Fruit fly (Drosophila melanogaster) whole organism, prepupa: ENCODE data around the gene nonA-l.

Experiments
- Blimp-1 ChIP-seq: fragments of 200-800 bp; sonication (Bioruptor generic); optimal IDR thresholded peaks from 3 replicates; lab custom pipeline; 2017; ENCODE audit warnings: missing biosample characterization, missing genetic modification characterization, mild to moderate bottlenecking, moderate library complexity, missing genetic modification reagents
- CG10631 ChIP-seq: fragments of 200-800 bp; sonication (Bioruptor generic); optimal IDR thresholded peaks from 2 replicates; lab custom pipeline; 2016; ENCODE audit warnings: missing biosample characterization, missing genetic modification characterization
- CG10669 ChIP-seq: fragments of 200-800 bp; sonication (Bioruptor generic); optimal IDR thresholded peaks from 3 replicates; lab custom pipeline; 2018; ENCODE audit warnings: missing biosample characterization, mild to moderate bottlenecking, missing genetic modification characterization, moderate library complexity
- CG11294 ChIP-seq: fragments of 200-800 bp; sonication (Bioruptor generic); IDR thresholded peaks from 2 replicates; pipeline ENCODE4 v1.3.6; 2022; ENCODE audit warnings: missing biosample characterization, missing genetic modification characterization
- CG11902 ChIP-seq: fragments of 200-800 bp; sonication (Bioruptor generic); optimal IDR thresholded peaks from 3 replicates; lab custom pipeline; 2016; ENCODE audit warnings: missing biosample characterization, missing genetic modification characterization
- CG15336 ChIP-seq: fragments of 200-800 bp; sonication (Bioruptor generic); IDR thresholded peaks from 2 replicates; pipeline ENCODE4 v1.3.6; 2022; ENCODE audit warnings: missing biosample characterization, missing genetic modification characterization
- CG16779 ChIP-seq: fragments of 200-800 bp; sonication (Bioruptor generic); optimal IDR thresholded peaks from 3 replicates; lab custom pipeline; 2017; ENCODE audit warnings: missing biosample characterization, mild to moderate bottlenecking, missing genetic modification characterization
- CG32006 ChIP-seq: fragments of 200-800 bp; sonication (Bioruptor generic); optimal IDR thresholded peaks from 3 replicates; lab custom pipeline; 2017; ENCODE audit warnings: missing biosample characterization, mild to moderate bottlenecking, missing genetic modification characterization
- CG6792 ChIP-seq: fragments of 200-800 bp; sonication (Bioruptor generic); optimal IDR thresholded peaks from 3 replicates; lab custom pipeline; 2016; ENCODE audit warnings: missing biosample characterization, missing genetic modification characterization
- CG6808 ChIP-seq: fragments of 200-800 bp; sonication (Bioruptor generic); optimal IDR thresholded peaks from 3 replicates; lab custom pipeline; 2017; ENCODE audit warnings: missing biosample characterization, missing genetic modification characterization, mild to moderate bottlenecking, moderate library complexity, missing genetic modification reagents
- CG8119 ChIP-seq: fragments of 200-800 bp; sonication (Bioruptor generic); IDR thresholded peaks from 3 replicates; pipeline ENCODE4 v1.3.6; 2022; ENCODE audit warnings: missing biosample characterization, missing genetic modification characterization
- CG8319 ChIP-seq: fragments of 200-800 bp; sonication (Bioruptor generic); optimal IDR thresholded peaks from 3 replicates; lab custom pipeline; 2016; ENCODE audit warnings: missing biosample characterization, missing genetic modification characterization
- Eip75B ChIP-seq: fragments of 200-800 bp; sonication (Bioruptor generic); optimal IDR thresholded peaks from 3 replicates; lab custom pipeline; 2016; ENCODE audit warnings: missing biosample characterization, missing genetic modification characterization
- Eip78C ChIP-seq: fragments of 200-800 bp; sonication (Bioruptor generic); peaks from one replicate; lab custom pipeline; 2016; ENCODE audit warnings: missing biosample characterization, missing genetic modification characterization
- Eip93F ChIP-seq: fragments of 200-800 bp; sonication (Bioruptor generic); optimal IDR thresholded peaks from 2 replicates; lab custom pipeline; 2016; ENCODE audit warnings: missing biosample characterization, mild to moderate bottlenecking, missing genetic modification characterization
- Ets21C ChIP-seq: fragments of 200-800 bp; sonication (Bioruptor generic); optimal IDR thresholded peaks from 3 replicates; lab custom pipeline; 2016; ENCODE audit warnings: missing biosample characterization, missing genetic modification characterization
- Hr38 ChIP-seq: sonication (Bioruptor generic); optimal IDR thresholded peaks from 2 replicates; lab custom pipeline; 2016; ENCODE audit warnings: missing biosample characterization, missing genetic modification characterization
- Hr39 ChIP-seq: fragments of 200-800 bp; sonication (Bioruptor generic); optimal IDR thresholded peaks from 2 replicates; lab custom pipeline; 2016; ENCODE audit warnings: missing biosample characterization, missing genetic modification characterization
- Lpt ChIP-seq: fragments of 200-800 bp; sonication (Bioruptor generic); optimal IDR thresholded peaks from 3 replicates; lab custom pipeline; 2016; ENCODE audit warnings: missing biosample characterization, missing genetic modification characterization
- Sox14 ChIP-seq: fragments of 200-800 bp; sonication (Bioruptor generic); optimal IDR thresholded peaks from 3 replicates; lab custom pipeline; 2016; ENCODE audit warnings: missing biosample characterization, missing genetic modification characterization
- achi ChIP-seq: fragments of 200-800 bp; sonication (Bioruptor generic); optimal IDR thresholded peaks from 3 replicates; lab custom pipeline; 2016; ENCODE audit warnings: missing biosample characterization, missing genetic modification characterization
- acj6 ChIP-seq: fragments of 200-800 bp; sonication (Bioruptor generic); optimal IDR thresholded peaks from 3 replicates; lab custom pipeline; 2016; ENCODE audit warnings: missing biosample characterization, missing genetic modification characterization
- dac ChIP-seq: fragments of 200-800 bp; sonication (Bioruptor generic); optimal IDR thresholded peaks from 2 replicates; lab custom pipeline; 2017; ENCODE audit warnings: missing biosample characterization, mild to moderate bottlenecking, missing genetic modification characterization
- dsx ChIP-seq: fragments of 200-800 bp; optimal IDR thresholded peaks from 3 replicates; lab custom pipeline; 2019; ENCODE audit warnings: missing biosample characterization, mild to moderate bottlenecking, missing genetic modification characterization, moderate library complexity; ENCODE audit not compliant: poor library complexity, severe bottlenecking
- eg ChIP-seq: fragments of 200-800 bp; sonication (Bioruptor generic); IDR thresholded peaks from 3 replicates; pipeline ENCODE4 v1.3.6; 2022; ENCODE audit warnings: missing biosample characterization, missing genetic modification characterization
- fd59A ChIP-seq: fragments of 200-800 bp; sonication (Bioruptor generic); optimal IDR thresholded peaks from 2 replicates; lab custom pipeline; 2017; ENCODE audit warnings: missing biosample characterization, mild to moderate bottlenecking, missing genetic modification characterization, missing genetic modification reagents
- fd85E ChIP-seq: fragments of 200-800 bp; sonication (Bioruptor generic); optimal IDR thresholded peaks from 3 replicates; lab custom pipeline; 2016; ENCODE audit warnings: missing biosample characterization, missing genetic modification characterization
- pdm3 ChIP-seq: fragments of 200-800 bp; sonication (Bioruptor generic); optimal IDR thresholded peaks from 3 replicates; lab custom pipeline; 2016; ENCODE audit warnings: missing biosample characterization, missing genetic modification characterization
- spab ChIP-seq: fragments of 200-800 bp; sonication (Bioruptor generic); optimal IDR thresholded peaks from 2 replicates; lab custom pipeline; 2017; ENCODE audit warnings: missing biosample characterization, mild to moderate bottlenecking, missing genetic modification characterization, missing genetic modification reagents
- svp ChIP-seq: fragments of 200-800 bp; sonication (Bioruptor generic); peaks from one replicate; lab custom pipeline; 2016; ENCODE audit warnings: missing biosample characterization, missing genetic modification characterization

nonA-l gene

dm6 chr3R:16600735-16601134 lies 39.3 kb upstream of the nonA-l start (continued):
- TF ChIP-seq Hr38 (GFP tag; lab: Kevin White, UChicago) = no peak
- no peak for TF ChIP-seq Lpt (GFP tag; lab: Kevin White, UChicago)

dm6 chr3R:16604715-16605114 lies 35.3 kb upstream of the nonA-l start, which contains the start of gene CG10345:
Gene CG10345, minus strand, starts transcription at chr3R:16604861.
- TF ChIP-seq fd85E (no peak), acj6 (no peak), Eip75B (GFP tag; lab: Kevin White, UChicago) (no peak), CG11294 (GFP tag; lab: Robert Waterston, UW) (no peak), CG32006 (GFP tag; lab: Kevin White, UChicago) (no peak), Sox14 (no peak), CG8319 (GFP tag; lab: Kevin White, UChicago) (no peak), spab (GFP tag; lab: Kevin White, UChicago) (no peak), pdm3 (GFP tag; lab: Kevin White, UChicago) (no peak), CG10669 (GFP tag; lab: Kevin White, UChicago) (no peak), dac (GFP tag; lab: Kevin White, UChicago) (no peak), CG10631 (no peak)
- TF ChIP-seq, all 60 proteins: peak for 0

- TF ChIP-seq fd59A (GFP tag; lab: Kevin White, UChicago) (no peak), Hr38 (GFP tag; lab: Kevin White, UChicago) (no peak), CG6808 (GFP tag; lab: Kevin White, UChicago) (no peak), Eip93F (no peak), Eip78C (no peak), CG11902 (GFP tag; lab: Kevin White, UChicago) (no peak), CG15336 (GFP tag; lab: Robert Waterston, UW) (no peak), Ets21C (no peak), CG6792 (GFP tag; lab: Kevin White, UChicago) (no peak)
Measured at dm6 chr3R:16605929-16606328, 34.1 kb upstream of the nonA-l start.

dm6 chr3R:16608920-16609319 lies 31.1 kb upstream of the nonA-l start, which contains the start of gene NPF:
Gene NPF, plus strand, starts transcription at chr3R:16609220.
- TF ChIP-seq CG16779 (tag; lab: Kevin White, UChicago) = no peak
- no peak for TF ChIP-seq dsx (GFP tag; lab: Kevin White, UChicago)
- TF ChIP-seq svp (GFP tag; lab: Kevin White, UChicago) = no peak
- no peak for TF ChIP-seq CG8119 (GFP tag; lab: Robert Waterston, UW)
- TF ChIP-seq eg (GFP tag; lab: Robert Waterston, UW) = no peak

dm6 chr3R:16611240-16611639 lies 28.8 kb upstream of the nonA-l start:
- TF ChIP-seq Hr39 (no peak), fd85E (no peak), svp (GFP tag; lab: Kevin White, UChicago) (peak; percentile 66)

dm6 chr3R:16613300-16613699 lies 26.7 kb upstream of the nonA-l start, which contains the start of gene CG12783:
Gene CG12783, minus strand, starts transcription at chr3R:16613400.
- no peak for TF ChIP-seq Blimp-1
- no peak for TF ChIP-seq Sox14

dm6 chr3R:16614241-16614640 lies 25.8 kb upstream of the nonA-l start, which contains the start of gene CG10340:
Gene CG10340, minus strand, starts transcription at chr3R:16614391.
- TF ChIP-seq CG11294 (GFP tag; lab: Robert Waterston, UW) = no peak
- peak; percentile 40 for TF ChIP-seq achi
